Worm (Caenorhabditis elegans): ENCODE results near the gene ZC317.7.

Gene ZC317.7

DNA sequence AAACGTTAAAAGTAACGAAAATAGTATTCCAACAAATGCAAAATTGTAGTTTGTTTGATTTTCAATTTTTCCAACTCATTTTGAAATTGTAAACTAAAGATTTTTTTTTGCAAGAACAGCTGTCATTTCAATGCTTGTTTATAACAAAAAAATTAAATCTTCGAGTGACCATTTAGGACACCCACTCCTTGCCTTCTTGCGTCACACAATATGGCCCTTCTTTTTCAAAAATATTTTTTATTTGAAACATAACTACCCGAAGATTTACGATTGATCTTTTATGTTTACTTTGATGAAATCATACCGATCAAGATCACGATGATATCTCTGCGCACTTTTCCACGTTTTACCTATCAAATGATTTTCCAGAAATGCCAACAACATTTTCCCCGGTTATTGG is 11.0 kb downstream of the ZC317.7 start, which contains the start of gene ZC317.2:
Gene ZC317.2, plus strand, starts transcription at position 301 of the 400 bp plus-strand sequence.
- TF ChIP-seq tab-1 (GFP tag; IDR thresholded peaks at IDR 0.05) = no peak
- TF ChIP-seq klf-2 (GFP tag; conservative IDR thresholded peaks at IDR 0.05) = no peak

- TF ChIP-seq T22C8.4 (GFP tag; IDR thresholded peaks at IDR 0.05) (no peak), klf-2 (GFP tag; conservative IDR thresholded peaks at IDR 0.05) (no peak), ztf-29 (GFP tag; IDR thresholded peaks at IDR 0.05) (no peak), ztf-23 (GFP tag; IDR thresholded peaks at IDR 0.05) (no peak), med-1 (GFP tag; optimal IDR thresholded peaks at IDR 0.05; ENCODE audit: insufficient read depth) (no peak), flt-1 (GFP tag; IDR thresholded peaks at IDR 0.05) (no peak), ref-1 (GFP tag; conservative IDR thresholded peaks at IDR 0.05) (no peak), tab-1 (GFP tag; IDR thresholded peaks at IDR 0.05) (no peak), cog-1 (tag; optimal IDR thresholded peaks at IDR 0.05) (no peak)
Measured at ce11 chrV:5454955-5455354, 15.9 kb downstream of the ZC317.7 start.

DNA sequence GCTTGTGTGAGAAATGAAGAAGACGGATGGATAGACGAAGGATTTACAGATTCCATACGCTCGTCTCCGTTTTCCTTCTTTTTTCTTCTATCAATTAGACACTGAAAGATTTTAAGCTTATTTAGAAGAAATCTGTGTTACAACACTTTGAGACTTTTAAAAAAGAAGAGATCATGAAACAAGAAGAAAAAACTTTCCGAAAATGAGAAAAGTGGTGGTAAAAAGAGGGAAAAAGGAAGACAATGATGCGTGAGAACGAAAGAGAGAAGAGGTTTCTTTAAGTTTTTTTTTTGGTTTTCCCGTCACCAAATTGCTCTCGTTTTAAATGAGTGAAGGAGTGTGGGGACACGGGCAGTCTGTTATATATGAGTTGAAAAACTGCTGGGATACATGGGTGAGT is 17.2 kb downstream of the ZC317.7 start, which contains the start of gene glc-3:
Gene glc-3, minus strand, starts transcription at position 101 of the 400 bp plus-strand sequence.
- TF ChIP-seq tab-1 (GFP tag; IDR thresholded peaks at IDR 0.05) = no peak
- TF ChIP-seq flt-1 (GFP tag; IDR thresholded peaks at IDR 0.05) = no peak
- no peak for TF ChIP-seq ztf-23 (GFP tag; IDR thresholded peaks at IDR 0.05)
- TF ChIP-seq klf-2 (GFP tag; conservative IDR thresholded peaks at IDR 0.05) = no peak
- TF ChIP-seq T22C8.4 (GFP tag; IDR thresholded peaks at IDR 0.05) = no peak
- no peak for TF ChIP-seq ztf-29 (GFP tag; IDR thresholded peaks at IDR 0.05)

ce11 chrV:5450742-5451141 is 20.1 kb downstream of the ZC317.7 start:
- no peak for TF ChIP-seq tab-1 (GFP tag; IDR thresholded peaks at IDR 0.05)
- TF ChIP-seq klf-2 (GFP tag; conservative IDR thresholded peaks at IDR 0.05) = no peak
- TF ChIP-seq T22C8.4 (GFP tag; IDR thresholded peaks at IDR 0.05) = no peak
- no peak for TF ChIP-seq med-1 (GFP tag; optimal IDR thresholded peaks at IDR 0.05; ENCODE audit: insufficient read depth)
- TF ChIP-seq ztf-23 (GFP tag; IDR thresholded peaks at IDR 0.05) = no peak
- no peak for TF ChIP-seq ref-1 (GFP tag; conservative IDR thresholded peaks at IDR 0.05)
- TF ChIP-seq ztf-29 (GFP tag; IDR thresholded peaks at IDR 0.05) = no peak
- TF ChIP-seq cog-1 (tag; optimal IDR thresholded peaks at IDR 0.05) = no peak
- no peak for TF ChIP-seq flt-1 (GFP tag; IDR thresholded peaks at IDR 0.05)

DNA sequence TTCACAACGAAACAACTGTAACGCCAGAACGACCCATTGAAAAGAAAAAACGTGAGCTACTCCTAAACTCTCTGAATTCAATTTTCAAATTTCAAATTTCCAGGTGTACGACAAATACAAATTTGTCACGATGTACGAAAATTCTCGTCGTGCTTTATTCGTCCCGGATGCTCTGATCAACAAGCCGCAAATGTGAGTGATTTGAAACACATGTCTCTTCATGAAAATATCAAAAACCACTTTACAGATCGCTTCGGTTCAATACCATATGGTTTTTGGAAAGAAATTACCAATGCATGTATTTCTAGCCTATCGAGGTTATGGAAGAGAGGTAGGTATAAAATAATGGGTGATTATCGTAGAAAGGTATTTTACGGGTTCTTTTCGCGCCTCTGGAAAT is 23.8 kb downstream of the ZC317.7 start:
- no peak for TF ChIP-seq T22C8.4 (GFP tag; IDR thresholded peaks at IDR 0.05)
- TF ChIP-seq ztf-23 (GFP tag; IDR thresholded peaks at IDR 0.05) = no peak
- TF ChIP-seq cog-1 (tag; optimal IDR thresholded peaks at IDR 0.05) = no peak
- TF ChIP-seq flt-1 (GFP tag; IDR thresholded peaks at IDR 0.05) = no peak
- no peak for TF ChIP-seq ztf-29 (GFP tag; IDR thresholded peaks at IDR 0.05)
- TF ChIP-seq ref-1 (GFP tag; conservative IDR thresholded peaks at IDR 0.05) = no peak
- TF ChIP-seq klf-2 (GFP tag; conservative IDR thresholded peaks at IDR 0.05) = no peak
- no peak for TF ChIP-seq tab-1 (GFP tag; IDR thresholded peaks at IDR 0.05)

ce11 chrV:5445839-5446238 is 25.0 kb downstream of the ZC317.7 start, which contains the start of gene F08F3.1:
Gene F08F3.1, plus strand, starts transcription at chrV:5446139.
- TF ChIP-seq tab-1 (GFP tag; IDR thresholded peaks at IDR 0.05) = no peak
- no peak for TF ChIP-seq ref-1 (GFP tag; conservative IDR thresholded peaks at IDR 0.05)
- no peak for TF ChIP-seq flt-1 (GFP tag; IDR thresholded peaks at IDR 0.05)
- TF ChIP-seq cog-1 (tag; optimal IDR thresholded peaks at IDR 0.05) = no peak
- no peak for TF ChIP-seq ztf-29 (GFP tag; IDR thresholded peaks at IDR 0.05)
- no peak for TF ChIP-seq T22C8.4 (GFP tag; IDR thresholded peaks at IDR 0.05)
- TF ChIP-seq ztf-23 (GFP tag; IDR thresholded peaks at IDR 0.05) = no peak
- no peak for TF ChIP-seq med-1 (GFP tag; optimal IDR thresholded peaks at IDR 0.05; ENCODE audit: insufficient read depth)
- no peak for TF ChIP-seq klf-2 (GFP tag; conservative IDR thresholded peaks at IDR 0.05)

- no peak for TF ChIP-seq T22C8.4 (GFP tag; IDR thresholded peaks at IDR 0.05)
- TF ChIP-seq klf-2 (GFP tag; conservative IDR thresholded peaks at IDR 0.05) = no peak
- TF ChIP-seq med-1 (GFP tag; optimal IDR thresholded peaks at IDR 0.05; ENCODE audit: insufficient read depth) = no peak
- no peak for TF ChIP-seq ztf-23 (GFP tag; IDR thresholded peaks at IDR 0.05)
- no peak for TF ChIP-seq ref-1 (GFP tag; conservative IDR thresholded peaks at IDR 0.05)
- TF ChIP-seq cog-1 (tag; optimal IDR thresholded peaks at IDR 0.05) = no peak
- TF ChIP-seq tab-1 (GFP tag; IDR thresholded peaks at IDR 0.05) = no peak
- TF ChIP-seq flt-1 (GFP tag; IDR thresholded peaks at IDR 0.05) = no peak
- no peak for TF ChIP-seq ztf-29 (GFP tag; IDR thresholded peaks at IDR 0.05)
Measured at ce11 chrV:5444037-5444436, 26.8 kb downstream of the ZC317.7 start.

- TF ChIP-seq flt-1 (GFP tag; IDR thresholded peaks at IDR 0.05) = no peak
- no peak for TF ChIP-seq med-1 (GFP tag; optimal IDR thresholded peaks at IDR 0.05; ENCODE audit: insufficient read depth)
- no peak for TF ChIP-seq klf-2 (GFP tag; conservative IDR thresholded peaks at IDR 0.05)
- TF ChIP-seq T22C8.4 (GFP tag; IDR thresholded peaks at IDR 0.05) = no peak
- TF ChIP-seq ref-1 (GFP tag; conservative IDR thresholded peaks at IDR 0.05) = no peak
- no peak for TF ChIP-seq ztf-29 (GFP tag; IDR thresholded peaks at IDR 0.05)
- TF ChIP-seq ztf-23 (GFP tag; IDR thresholded peaks at IDR 0.05) = no peak
- TF ChIP-seq cog-1 (tag; optimal IDR thresholded peaks at IDR 0.05) = no peak
- no peak for TF ChIP-seq tab-1 (GFP tag; IDR thresholded peaks at IDR 0.05)
Measured at ce11 chrV:5442366-5442765, 28.5 kb downstream of the ZC317.7 start.

DNA sequence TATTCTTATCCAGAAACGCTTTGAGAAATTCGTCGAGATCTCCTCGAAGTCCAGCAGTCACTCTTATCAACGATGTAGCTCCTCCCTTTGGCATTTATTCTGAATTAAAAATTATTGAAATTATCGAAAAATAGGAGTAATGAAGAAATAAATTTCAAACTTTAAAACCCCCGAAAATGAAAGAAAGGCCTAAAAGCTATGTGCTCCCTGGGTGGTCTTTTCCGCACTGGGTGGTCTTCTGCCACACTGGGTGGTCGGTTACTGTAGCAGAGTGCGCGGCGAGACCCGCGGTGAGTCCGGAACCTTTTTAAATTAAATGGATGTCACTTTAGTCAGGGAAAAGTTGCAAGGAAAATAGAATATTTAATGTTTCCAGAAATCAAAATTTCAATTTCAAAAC is 31.8 kb downstream of the ZC317.7 start, which contains the start of gene snpc-1.3:
Gene snpc-1.3, minus strand, starts transcription at position 101 of the 400 bp plus-strand sequence.
- TF ChIP-seq flt-1 (GFP tag; IDR thresholded peaks at IDR 0.05) (no peak), T22C8.4 (GFP tag; IDR thresholded peaks at IDR 0.05) (no peak), tab-1 (GFP tag; IDR thresholded peaks at IDR 0.05) (no peak), ref-1 (GFP tag; conservative IDR thresholded peaks at IDR 0.05) (no peak), cog-1 (tag; optimal IDR thresholded peaks at IDR 0.05) (no peak)

DNA sequence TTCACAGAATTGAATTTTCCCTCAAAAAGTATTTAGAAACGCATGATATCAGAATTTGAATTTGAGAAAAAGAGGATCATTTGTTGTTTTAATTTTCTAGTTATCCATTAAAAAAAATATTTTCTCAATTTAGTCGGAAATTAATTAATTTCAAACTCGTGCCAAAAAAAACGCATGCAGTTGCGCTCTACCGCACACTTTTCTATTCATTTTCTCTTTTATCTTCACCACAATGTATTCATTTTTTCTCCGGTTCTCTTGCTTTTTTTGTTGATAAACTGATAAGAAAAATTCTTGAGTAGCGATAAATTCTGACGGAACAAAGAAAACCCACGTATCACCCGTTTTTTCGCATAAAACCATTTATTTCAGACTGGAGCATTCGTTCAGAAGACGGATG is 37.8 kb downstream of the ZC317.7 start, which contains the start of gene acl-6:
Gene acl-6, plus strand, starts transcription at position 367 of the 400 bp plus-strand sequence.
- TF ChIP-seq ztf-23 (GFP tag; IDR thresholded peaks at IDR 0.05) (no peak), flt-1 (GFP tag; IDR thresholded peaks at IDR 0.05) (no peak), ref-1 (GFP tag; conservative IDR thresholded peaks at IDR 0.05) (no peak), klf-2 (GFP tag; conservative IDR thresholded peaks at IDR 0.05) (no peak), med-1 (GFP tag; optimal IDR thresholded peaks at IDR 0.05; ENCODE audit: insufficient read depth) (no peak), cog-1 (tag; optimal IDR thresholded peaks at IDR 0.05) (no peak), T22C8.4 (GFP tag; IDR thresholded peaks at IDR 0.05) (no peak), tab-1 (GFP tag; IDR thresholded peaks at IDR 0.05) (no peak), ztf-29 (GFP tag; IDR thresholded peaks at IDR 0.05) (no peak)

Data from whole organism, midembryonic.